Worm (Caenorhabditis elegans) whole organism, L1 larva: ENCODE results near the gene ins-9.

Source experiments
- aly-2 ChIP-seq: fragments of 150-350 bp; optimal IDR thresholded peaks from 2 replicates; lab custom pipeline; 2014; ENCODE audit warnings: missing biosample characterization, missing genetic modification characterization
- blmp-1 ChIP-seq: fragments of 150-350 bp; optimal IDR thresholded peaks from 2 replicates; lab custom pipeline; 2014; ENCODE audit warnings: missing biosample characterization, missing genetic modification characterization
- ceh-8 ChIP-seq: fragments of 200-800 bp; sonication (Bioruptor generic); optimal IDR thresholded peaks from 2 replicates; lab custom pipeline; 2018; ENCODE audit warnings: mild to moderate bottlenecking, missing genetic modification characterization, moderate library complexity, missing compliant biosample characterization
- ceh-90 ChIP-seq: sonication (generic microtip); optimal IDR thresholded peaks from 2 replicates; lab custom pipeline; 2016; ENCODE audit warnings: missing genetic modification characterization, missing compliant biosample characterization
- dpl-1 ChIP-seq, 3 experiments: fragments of 150-350 bp in 2 of 3; sonication (generic microtip) in 1 of 3; optimal IDR thresholded peaks; 2 replicates each; lab custom pipeline; 2014 to 2017; ENCODE audit warnings: missing biosample characterization in 3 of 3, missing genetic modification characterization in 3 of 3, missing genetic modification reagents in 3 of 3
- dsc-1 ChIP-seq: sonication (generic microtip); optimal IDR thresholded peaks from 2 replicates; lab custom pipeline; 2016; ENCODE audit warnings: mild to moderate bottlenecking, missing genetic modification characterization, missing compliant biosample characterization
- efl-1 ChIP-seq, 4 experiments: fragments of 150-350 bp; optimal IDR thresholded peaks in 3 of 4; peaks in 1 of 4; 1 replicate in 1 of 4; 2 replicates in 3 of 4; lab custom pipeline; 2014; ENCODE audit warnings: missing biosample characterization in 2 of 4, missing genetic modification characterization in 2 of 4, missing genetic modification reagents in 2 of 4
- efl-3 ChIP-seq: fragments of 200-800 bp; sonication (Bioruptor generic); optimal IDR thresholded peaks from 2 replicates; lab custom pipeline; 2018; ENCODE audit warnings: mild to moderate bottlenecking, missing genetic modification characterization, missing compliant biosample characterization
- egl-27 ChIP-seq, 2 experiments: fragments of 150-350 bp in 1 of 2; sonication (generic microtip); optimal IDR thresholded peaks; 3 replicates each; lab custom pipeline; 2017 to 2018; ENCODE audit warnings: missing biosample characterization in 2 of 2, missing genetic modification characterization in 2 of 2, missing genetic modification reagents in 2 of 2
- elt-2 ChIP-seq: sonication (generic microtip); optimal IDR thresholded peaks from 2 replicates; lab custom pipeline; 2016; ENCODE audit warnings: missing genetic modification characterization, mild to moderate bottlenecking, inconsistent platforms, missing compliant biosample characterization, missing genetic modification reagents
- elt-3 ChIP-seq, 6 experiments: fragments of 150-350 bp in 1 of 6; sonication (generic microtip); optimal IDR thresholded peaks; 2 replicates each; lab custom pipeline; 2017 to 2018; ENCODE audit warnings: missing biosample characterization in 6 of 6, missing genetic modification characterization in 6 of 6, inconsistent platforms in 1 of 6
- ets-5 ChIP-seq: fragments of 200-800 bp; sonication (Bioruptor generic); IDR thresholded peaks from 2 replicates; pipeline ENCODE4 v1.3.6; 2022; ENCODE audit warnings: missing genetic modification characterization, missing compliant biosample characterization
- fkh-10 ChIP-seq: sonication (generic microtip); optimal IDR thresholded peaks from 2 replicates; lab custom pipeline; 2017; ENCODE audit warnings: missing biosample characterization, missing genetic modification reagents, missing genetic modification characterization
- hlh-4 ChIP-seq: sonication (generic microtip); optimal IDR thresholded peaks from 2 replicates; lab custom pipeline; 2016; ENCODE audit warnings: mild to moderate bottlenecking, missing genetic modification characterization, missing compliant biosample characterization
- isw-1 ChIP-seq: fragments of 200-800 bp; sonication (Bioruptor generic); IDR thresholded peaks from 2 replicates; pipeline ENCODE4 v1.3.6; 2022; ENCODE audit warnings: missing genetic modification characterization, missing compliant biosample characterization
- jun-1 ChIP-seq: fragments of 150-350 bp; optimal IDR thresholded peaks from 2 replicates; lab custom pipeline; 2014; ENCODE audit warnings: missing biosample characterization, missing genetic modification reagents, missing genetic modification characterization
- lin-14 ChIP-seq: fragments of 200-800 bp; sonication (Bioruptor generic); optimal IDR thresholded peaks from 2 replicates; lab custom pipeline; 2018; ENCODE audit warnings: mild to moderate bottlenecking, missing genetic modification characterization, moderate library complexity, missing compliant biosample characterization
- lin-15B ChIP-seq: fragments of 150-350 bp; sonication (generic microtip); optimal IDR thresholded peaks from 3 replicates; lab custom pipeline; 2014; ENCODE audit warnings: missing biosample characterization, missing genetic modification characterization
- mef-2 ChIP-seq: fragments of 150-350 bp; optimal IDR thresholded peaks from 2 replicates; lab custom pipeline; 2014; ENCODE audit warnings: missing biosample characterization, missing genetic modification characterization
- mep-1 ChIP-seq: fragments of 150-350 bp; optimal IDR thresholded peaks from 2 replicates; lab custom pipeline; 2014; ENCODE audit warnings: missing biosample characterization, missing genetic modification characterization
- nhr-20 ChIP-seq: sonication (generic microtip); optimal IDR thresholded peaks from 2 replicates; lab custom pipeline; 2016; ENCODE audit warnings: mild to moderate bottlenecking, missing genetic modification characterization, missing compliant biosample characterization
- nhr-28 ChIP-seq: fragments of 150-350 bp; optimal IDR thresholded peaks from 2 replicates; lab custom pipeline; 2014; ENCODE audit warnings: missing biosample characterization, missing genetic modification characterization
- nhr-47 ChIP-seq: sonication (generic microtip); optimal IDR thresholded peaks from 2 replicates; lab custom pipeline; 2016; ENCODE audit warnings: mild to moderate bottlenecking, missing genetic modification characterization, moderate library complexity, missing compliant biosample characterization
- nhr-77 ChIP-seq: fragments of 150-350 bp; optimal IDR thresholded peaks from 2 replicates; lab custom pipeline; 2014; ENCODE audit warnings: missing biosample characterization, missing genetic modification characterization
- nhr-85 ChIP-seq: sonication (generic microtip); peaks from one replicate; lab custom pipeline; 2016; ENCODE audit warnings: missing genetic modification characterization, inconsistent platforms, missing compliant biosample characterization
- nhr-90 ChIP-seq: sonication (generic microtip); optimal IDR thresholded peaks from 2 replicates; lab custom pipeline; 2016; ENCODE audit warnings: mild to moderate bottlenecking, missing genetic modification characterization, missing compliant biosample characterization; ENCODE audit not compliant: poor library complexity
- pag-3 ChIP-seq: sonication (generic microtip); optimal IDR thresholded peaks from 2 replicates; lab custom pipeline; 2017; ENCODE audit warnings: missing genetic modification characterization, mild to moderate bottlenecking, missing compliant biosample characterization, antibody characterized with exemption, borderline replicate concordance; ENCODE audit not compliant: insufficient read depth
- pax-3 ChIP-seq: fragments of 200-800 bp; sonication (Bioruptor generic); optimal IDR thresholded peaks from 2 replicates; lab custom pipeline; 2018; ENCODE audit warnings: mild to moderate bottlenecking, missing genetic modification characterization, moderate library complexity, missing compliant biosample characterization
- skn-1 ChIP-seq: fragments of 150-350 bp; optimal IDR thresholded peaks from 2 replicates; lab custom pipeline; 2014; ENCODE audit warnings: missing biosample characterization, missing genetic modification characterization
- tbx-2 ChIP-seq: sonication (generic microtip); optimal IDR thresholded peaks from 2 replicates; lab custom pipeline; 2016; ENCODE audit warnings: missing genetic modification characterization, missing compliant biosample characterization
- tlp-1 ChIP-seq: fragments of 150-350 bp; optimal IDR thresholded peaks from 2 replicates; lab custom pipeline; 2014; ENCODE audit warnings: missing biosample characterization, missing genetic modification characterization
- unc-98 ChIP-seq: fragments of 200-800 bp; sonication (Bioruptor generic); IDR thresholded peaks from 2 replicates; pipeline ENCODE4 v1.3.6; 2022; ENCODE audit warnings: missing genetic modification characterization, missing compliant biosample characterization
- vab-15 ChIP-seq: sonication (generic microtip); optimal IDR thresholded peaks from 2 replicates; lab custom pipeline; 2017; ENCODE audit warnings: missing genotype, mild to moderate bottlenecking, missing genetic modification characterization, missing compliant biosample characterization
- xbp-1 ChIP-seq: sonication (generic microtip); optimal IDR thresholded peaks from 2 replicates; lab custom pipeline; 2016; ENCODE audit warnings: missing genetic modification characterization, missing compliant biosample characterization

ins-9 gene

ce11 chrX:8891393-8891953 is 25.0 kb upstream of the ins-9 start:
- TF ChIP-seq blmp-1 (tag; lab: Kevin White, UChicago) (peak; percentile 40), elt-2 (tag; lab: Kevin White, UChicago) (peak; percentile 65), efl-3 (GFP tag; lab: Kevin White, UChicago) (no peak)

ce11 chrX:8890251-8890755 is 23.8 kb upstream of the ins-9 start:
- TF ChIP-seq lin-15B (tag; lab: Kevin White, UChicago) (no peak), skn-1 (tag; lab: Kevin White, UChicago) (no peak), efl-1 (optimal IDR thresholded peaks at IDR 0.05; lab: Kevin White, UChicago) (no peak), efl-1 (GFP tag; optimal IDR thresholded peaks at IDR 0.05 in 1 of 2; lab: Kevin White, UChicago) (peak in 1 of 2 experiments; percentile 70), nhr-20 (tag; lab: Kevin White, UChicago) (no peak), nhr-77 (tag; lab: Kevin White, UChicago) (no peak), blmp-1 (tag; lab: Kevin White, UChicago) (peak; percentile 85)

ce11 chrX:8888835-8889234 is 22.4 kb upstream of the ins-9 start:
- TF ChIP-seq isw-1 (GFP tag; lab: Robert Waterston, UW) (no peak), fkh-10 (no peak), lin-14 (peak; percentile 26), aly-2 (tag; lab: Kevin White, UChicago) (no peak), nhr-90 (tag; lab: Kevin White, UChicago) (no peak), dsc-1 (peak; percentile 55), vab-15 (tag; lab: Kevin White, UChicago) (no peak), dpl-1 (GFP tag; optimal IDR thresholded peaks at IDR 0.05; lab: Kevin White, UChicago) (no peak), egl-27 (tag; optimal IDR thresholded peaks at IDR 0.05; lab: Kevin White, UChicago) (no peak), tbx-2 (no peak), unc-98 (GFP tag; lab: Robert Waterston, UW) (no peak)

- TF ChIP-seq ets-5 (GFP tag; lab: Robert Waterston, UW) (no peak), ceh-8 (GFP tag; lab: Kevin White, UChicago) (no peak), elt-3 (tag; optimal IDR thresholded peaks at IDR 0.05; lab: Kevin White, UChicago) (no peak), xbp-1 (no peak), ceh-90 (tag; lab: Kevin White, UChicago) (no peak), nhr-85 (tag; lab: Kevin White, UChicago) (peak; percentile 88), nhr-47 (tag; lab: Kevin White, UChicago) (no peak), lin-14 (peak; percentile 10), hlh-4 (tag; lab: Kevin White, UChicago) (no peak), jun-1 (tag; lab: Kevin White, UChicago) (no peak), pag-3 (tag; lab: Kevin White, UChicago) (no peak), tbx-2 (no peak), tlp-1 (tag; lab: Kevin White, UChicago) (no peak), vab-15 (tag; lab: Kevin White, UChicago) (no peak), blmp-1 (tag; lab: Kevin White, UChicago) (peak; percentile 76), nhr-28 (no peak), mep-1 (tag; lab: Kevin White, UChicago) (no peak)
Measured at ce11 chrX:8882162-8882561, 15.7 kb upstream of the ins-9 start.

ce11 chrX:8879349-8879748 is 12.9 kb upstream of the ins-9 start, which contains the start of gene C06E2.2:
C06E2.2 (plus strand) TSS chrX:8879649.
- no peak for TF ChIP-seq aly-2 (tag; lab: Kevin White, UChicago)
- no peak for TF ChIP-seq mef-2 (tag; lab: Kevin White, UChicago)
- TF ChIP-seq blmp-1 (tag; lab: Kevin White, UChicago): no peak
- no peak for TF ChIP-seq dsc-1
- no peak for TF ChIP-seq pax-3 (tag; lab: Kevin White, UChicago)
